Worm (Caenorhabditis elegans) whole organism, young adult: ENCODE results near the gene Y105C5A.15.

Source experiments
- F49E8.2 ChIP-seq: sonication (generic microtip); optimal IDR thresholded peaks from 3 replicates; lab custom pipeline; 2017; ENCODE audit warnings: missing genetic modification characterization, mild to moderate bottlenecking, missing compliant biosample characterization, antibody characterized with exemption, moderate library complexity; ENCODE audit not compliant: insufficient read depth
- Y79H2A.3 ChIP-seq: fragments of 200-800 bp; sonication (Bioruptor generic); conservative IDR thresholded peaks from 2 replicates; pipeline ENCODE4 v1.3.6; 2022; ENCODE audit warnings: missing genetic modification reagents, missing genetic modification characterization, missing compliant biosample characterization
- ama-1 ChIP-seq, 3 experiments: fragments of 150-350 bp in 1 of 3; sonication (generic microtip) in 2 of 3; optimal IDR thresholded peaks; 2 replicates each; lab custom pipeline; 2014 to 2018; ENCODE audit warnings: missing biosample characterization in 2 of 3, missing genetic modification characterization in 2 of 3, missing genetic modification reagents in 2 of 3
- atf-7 ChIP-seq: sonication (generic microtip); optimal IDR thresholded peaks from 2 replicates; lab custom pipeline; 2017; ENCODE audit warnings: mild to moderate bottlenecking, missing genetic modification characterization, missing compliant biosample characterization
- unc-130 ChIP-seq: sonication (generic microtip); optimal IDR thresholded peaks from 2 replicates; lab custom pipeline; 2016; ENCODE audit warnings: missing genetic modification reagents, missing genetic modification characterization, missing compliant biosample characterization

DNA sequence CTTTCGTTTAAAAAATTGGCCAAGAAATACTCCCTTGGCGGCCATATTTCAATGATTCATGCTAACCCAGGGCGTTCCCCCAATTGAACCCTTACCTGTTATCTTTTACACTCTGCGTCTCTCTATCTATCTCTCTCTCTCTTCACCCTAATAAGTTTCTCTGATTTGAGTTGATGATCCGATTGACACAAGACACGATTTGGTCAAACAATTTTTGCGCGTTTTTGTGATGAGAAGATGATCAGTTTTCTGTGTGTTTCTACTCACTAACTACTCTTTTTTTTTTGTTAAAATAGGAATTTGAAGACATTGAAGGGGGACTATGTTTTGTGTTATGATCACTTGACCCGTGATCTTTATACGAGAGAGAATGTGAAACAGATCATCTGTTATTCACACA lies 16.0 kb upstream of the Y105C5A.15 start:
- TF ChIP-seq atf-7 (tag; lab: Kevin White, UChicago) (no peak), ama-1 (optimal IDR thresholded peaks at IDR 0.05; lab: Kevin White, UChicago) (no peak), ama-1 (GFP tag; optimal IDR thresholded peaks at IDR 0.05; lab: Kevin White, UChicago) (no peak), unc-130 (GFP tag; lab: Kevin White, UChicago) (no peak), Y79H2A.3 (GFP tag; lab: Robert Waterston, UW) (no peak), F49E8.2 (tag; lab: Kevin White, UChicago) (no peak)
